Worm (Caenorhabditis elegans) whole organism, L3 larva: ENCODE data around the gene molo-1.

Source experiments
- ceh-28 ChIP-seq: fragments of 150-350 bp; optimal IDR thresholded peaks from 2 replicates; lab custom pipeline; 2014; ENCODE audit warnings: missing biosample characterization, missing genetic modification reagents, missing genetic modification characterization
- eor-1 ChIP-seq, 2 experiments: fragments of 150-350 bp; optimal IDR thresholded peaks; 2 replicates each; lab custom pipeline; 2014 to 2018; ENCODE audit warnings: missing biosample characterization in 2 of 2, missing genetic modification characterization in 2 of 2
- mdl-1 ChIP-seq: fragments of 150-350 bp; optimal IDR thresholded peaks from 2 replicates; lab custom pipeline; 2014; ENCODE audit warnings: missing biosample characterization, missing genetic modification characterization
- nhr-237 ChIP-seq: fragments of 150-350 bp; optimal IDR thresholded peaks from 2 replicates; lab custom pipeline; 2014; ENCODE audit warnings: missing biosample characterization, missing genetic modification characterization
- nhr-67 ChIP-seq: fragments of 150-350 bp; optimal IDR thresholded peaks from 2 replicates; lab custom pipeline; 2014; ENCODE audit warnings: missing biosample characterization, missing genetic modification characterization
- nhr-76 ChIP-seq: fragments of 150-350 bp; sonication (generic microtip); optimal IDR thresholded peaks from 5 replicates; lab custom pipeline; 2014; ENCODE audit warnings: missing biosample characterization, missing genetic modification characterization
- unc-62 ChIP-seq: fragments of 150-350 bp; sonication (generic microtip); optimal IDR thresholded peaks from 4 replicates; lab custom pipeline; 2014; ENCODE audit warnings: missing biosample characterization, missing genetic modification reagents, missing genetic modification characterization

ce11 chrIII:5623418-5623817 lies 49.6 kb downstream of the molo-1 start:
- TF ChIP-seq unc-62 (GFP tag; lab: Kevin White, UChicago) (no peak), nhr-76 (tag; lab: Kevin White, UChicago) (no peak), ceh-28 (tag; lab: Kevin White, UChicago) (no peak), mdl-1 (no peak), nhr-67 (tag; lab: Kevin White, UChicago) (no peak), nhr-237 (tag; lab: Kevin White, UChicago) (no peak), eor-1 (tag; optimal IDR thresholded peaks at IDR 0.05; lab: Kevin White, UChicago) (no peak)
